Worm (Caenorhabditis elegans) whole organism, late embryonic: ENCODE measurements around the gene T05C7.5.
A peak's percentile ranks its signal among the peaks of the same experiment; 100 is the strongest.

Experiments
- ceh-19 ChIP-seq: fragments of 200-800 bp; sonication (Bioruptor generic); optimal IDR thresholded peaks from 2 replicates; lab custom pipeline; 2018; ENCODE audit warnings: mild to moderate bottlenecking, missing genetic modification characterization, missing compliant biosample characterization
- ceh-2 ChIP-seq: sonication (generic microtip); optimal IDR thresholded peaks from 2 replicates; lab custom pipeline; 2016; ENCODE audit warnings: missing genotype, missing genetic modification characterization, missing compliant biosample characterization
- ceh-24 ChIP-seq: sonication (generic microtip); optimal IDR thresholded peaks from 2 replicates; lab custom pipeline; 2016; ENCODE audit warnings: mild to moderate bottlenecking, missing genetic modification characterization, missing compliant biosample characterization
- ceh-31 ChIP-seq: sonication (generic microtip); optimal IDR thresholded peaks from 2 replicates; lab custom pipeline; 2016; ENCODE audit warnings: missing genetic modification characterization, missing compliant biosample characterization
- dve-1 ChIP-seq: sonication (generic microtip); optimal IDR thresholded peaks from 2 replicates; lab custom pipeline; 2017; ENCODE audit warnings: antibody characterized with exemption, mild to moderate bottlenecking, missing genetic modification characterization, missing compliant biosample characterization
- fkh-10 ChIP-seq: fragments of 150-350 bp; optimal IDR thresholded peaks from 2 replicates; lab custom pipeline; 2014; ENCODE audit warnings: missing biosample characterization, missing genetic modification reagents, missing genetic modification characterization
- hlh-30 ChIP-seq: sonication (generic microtip); optimal IDR thresholded peaks from 2 replicates; lab custom pipeline; 2017; ENCODE audit warnings: antibody characterized with exemption, missing genetic modification characterization, missing compliant biosample characterization; ENCODE audit not compliant: insufficient read depth
- hlh-6 ChIP-seq: sonication (generic microtip); optimal IDR thresholded peaks from 2 replicates; lab custom pipeline; 2016; ENCODE audit warnings: missing genotype, missing genetic modification characterization, missing compliant biosample characterization
- madf-2 ChIP-seq: sonication (generic microtip); optimal IDR thresholded peaks from 2 replicates; lab custom pipeline; 2017; ENCODE audit warnings: missing genetic modification characterization, missing compliant biosample characterization
- mec-3 ChIP-seq: sonication (generic microtip); optimal IDR thresholded peaks from 2 replicates; lab custom pipeline; 2016; ENCODE audit warnings: borderline replicate concordance, missing genetic modification characterization, missing compliant biosample characterization
- pha-4 ChIP-seq: fragments of 150-350 bp; optimal IDR thresholded peaks from 2 replicates; lab custom pipeline; 2018; ENCODE audit warnings: missing biosample characterization, missing genetic modification reagents, missing genetic modification characterization
- zip-5 ChIP-seq: sonication (generic microtip); optimal IDR thresholded peaks from 2 replicates; lab custom pipeline; 2016; ENCODE audit warnings: missing genetic modification characterization, missing compliant biosample characterization

T05C7.5 gene

ce11 chrIV:51219-51618, 7.5 kb downstream of the T05C7.5 start (continued):
- TF ChIP-seq pha-4 = no peak
- TF ChIP-seq madf-2 = no peak
- no peak for TF ChIP-seq mec-3
- peak; percentile 53 for TF ChIP-seq ceh-31 (tag; lab: Kevin White, UChicago)
- TF ChIP-seq hlh-6 (tag; lab: Kevin White, UChicago) = no peak
- TF ChIP-seq ceh-19 = no peak
- TF ChIP-seq ceh-2 (tag; lab: Kevin White, UChicago) = peak; percentile 9
- TF ChIP-seq fkh-10 (GFP tag; lab: Kevin White, UChicago) = no peak
- peak; percentile 59 for TF ChIP-seq dve-1

- no peak for TF ChIP-seq fkh-10 (GFP tag; lab: Kevin White, UChicago)
- no peak for TF ChIP-seq ceh-24
- TF ChIP-seq hlh-30 (tag; lab: Kevin White, UChicago) = no peak
- TF ChIP-seq zip-5 (tag; lab: Kevin White, UChicago) = no peak
- TF ChIP-seq, all 69 proteins: peak for 0
Observed at ce11 chrIV:48780-49179, 9.9 kb downstream of the T05C7.5 start, which contains the start of gene frm-5.1. Gene frm-5.1, minus strand, starts transcription at chrIV:48880.
